Fruit fly (Drosophila melanogaster) whole organism, larva: Measurements from ENCODE around the gene spg.

Experiments
- noc ChIP-seq: fragments of 200-800 bp; sonication (Bioruptor generic); optimal IDR thresholded peaks from 3 replicates; lab custom pipeline; 2019; ENCODE audit warnings: missing biosample characterization, mild to moderate bottlenecking, missing genetic modification characterization, moderate library complexity

spg gene

DNA sequence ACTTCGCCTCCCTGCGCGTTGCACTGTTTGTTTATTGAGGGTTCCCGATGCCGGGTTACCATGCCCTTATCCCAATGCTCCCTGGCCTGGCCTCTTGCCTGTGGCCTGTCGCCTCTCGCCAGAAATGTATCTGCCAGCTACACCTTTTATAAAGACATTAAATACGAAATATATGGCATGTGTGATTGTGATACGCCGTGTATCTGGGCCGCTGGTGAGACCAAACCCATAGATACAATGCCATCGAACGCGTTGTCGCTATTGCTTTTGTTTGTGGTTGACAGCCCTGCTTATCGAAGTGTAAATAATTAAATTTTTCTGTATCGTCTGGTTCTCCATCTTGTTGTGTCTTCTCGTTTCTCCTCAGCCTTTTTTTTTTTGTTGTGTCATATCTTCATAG, 15.5 kb downstream of the spg start:
- no peak for TF ChIP-seq noc (tag; lab: Kevin White, UChicago)

DNA sequence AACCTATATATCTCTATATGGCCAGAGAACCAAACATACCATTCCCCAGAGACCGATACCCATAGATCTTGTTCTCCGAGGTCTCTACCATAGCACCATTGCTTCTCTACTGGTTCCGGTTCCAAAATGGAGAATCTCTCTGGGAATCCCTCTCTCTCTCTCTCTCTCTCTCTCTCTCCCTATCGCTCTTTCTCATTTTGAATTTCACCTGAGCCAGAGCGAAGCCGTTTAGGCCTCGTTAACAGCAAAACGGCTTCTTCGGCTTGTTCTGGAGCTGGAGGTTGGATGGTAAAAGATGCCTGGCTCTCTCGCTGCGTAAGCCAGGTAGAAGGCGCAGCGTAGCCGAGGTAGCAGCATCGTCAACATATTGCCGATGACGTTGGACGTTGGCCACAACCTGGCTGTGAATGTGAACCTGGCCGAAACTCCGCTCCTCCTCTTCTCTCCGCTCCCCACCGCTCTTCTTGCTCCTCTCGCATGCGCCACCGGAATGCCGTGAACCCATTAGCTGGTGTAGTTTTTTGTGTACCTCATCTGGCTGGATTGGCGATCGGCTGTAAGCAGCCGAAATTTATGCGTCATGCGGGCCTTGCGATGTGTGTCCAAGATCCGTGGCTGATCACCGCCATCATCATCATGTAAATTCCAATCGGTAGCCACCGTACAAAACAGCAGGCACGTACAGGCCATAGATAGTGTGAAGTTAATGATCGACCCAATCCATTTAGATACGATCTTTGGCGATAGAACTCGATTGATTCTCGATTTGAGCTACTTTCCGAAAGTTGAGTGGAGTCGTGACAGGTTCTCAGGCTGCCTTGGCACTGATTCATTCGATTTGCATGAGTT, 16.5 kb downstream of the spg start:
- TF ChIP-seq noc (tag; lab: Kevin White, UChicago): no peak

DNA sequence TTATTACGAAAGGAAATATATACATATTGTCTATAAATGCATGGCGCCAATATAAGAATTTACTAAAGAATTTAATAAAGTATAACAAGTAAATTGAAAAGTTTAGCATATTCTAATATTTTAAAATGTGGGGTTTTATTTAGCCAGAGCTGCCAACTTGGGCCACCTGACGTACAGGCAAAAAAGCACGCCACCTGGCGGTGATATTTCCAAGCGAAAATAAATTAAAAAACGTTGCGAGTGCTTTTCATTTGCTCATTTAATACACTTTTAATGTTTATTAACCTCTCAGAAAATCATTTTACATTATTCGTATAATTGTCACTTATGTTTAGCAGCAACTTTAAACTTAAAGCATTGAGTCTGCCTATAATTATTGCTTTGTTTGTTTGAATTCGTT, 25.3 kb downstream of the spg start:
- TF ChIP-seq noc (tag; lab: Kevin White, UChicago): no peak

DNA sequence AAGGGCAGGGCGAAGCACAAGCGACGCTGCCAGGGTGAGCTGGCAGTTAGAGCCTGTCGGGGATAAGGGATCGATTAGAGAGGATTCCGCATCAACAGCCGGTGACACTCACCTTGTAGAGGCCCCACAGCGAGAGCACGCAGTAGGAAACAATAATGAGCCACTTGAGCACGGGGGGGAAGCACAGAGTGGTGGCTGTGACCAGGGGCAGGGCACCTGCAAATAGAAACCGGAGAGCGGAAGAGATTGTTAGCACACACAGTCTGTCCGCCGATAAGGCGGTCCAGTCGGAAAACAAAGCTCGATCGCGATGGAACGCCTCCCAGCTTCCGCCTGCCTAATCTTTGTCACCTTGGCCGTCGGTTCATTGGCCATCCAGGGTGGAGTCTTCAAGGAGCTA, 27.5 kb downstream of the spg start, which contains the start of gene Nepl17:
Gene Nepl17, plus strand, starts transcription at position 301 of the 400 bp plus-strand sequence.
- TF ChIP-seq noc (tag; lab: Kevin White, UChicago): no peak

DNA sequence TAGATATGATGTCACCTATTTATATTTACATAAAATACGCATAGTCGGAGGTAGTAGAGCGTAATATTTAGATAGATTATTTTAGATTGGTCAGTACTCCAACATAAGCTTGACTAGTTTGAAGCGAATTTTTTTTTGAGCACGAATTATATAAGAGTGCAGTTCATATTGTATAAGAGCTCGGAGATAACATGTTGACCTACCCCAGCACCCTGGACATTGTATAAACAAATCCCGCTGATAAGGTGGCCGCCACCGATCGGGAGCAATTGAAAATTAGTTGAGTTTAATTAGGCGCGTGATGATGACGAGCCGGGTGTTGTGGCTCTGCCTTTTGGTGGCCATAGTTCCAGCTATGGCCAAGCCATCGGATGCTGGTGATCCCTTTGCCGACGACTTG, 30.3 kb downstream of the spg start, which contains the start of gene Nepl18:
Gene Nepl18, plus strand, starts transcription at position 277 of the 400 bp plus-strand sequence.
- no peak for TF ChIP-seq noc (tag; lab: Kevin White, UChicago)

DNA sequence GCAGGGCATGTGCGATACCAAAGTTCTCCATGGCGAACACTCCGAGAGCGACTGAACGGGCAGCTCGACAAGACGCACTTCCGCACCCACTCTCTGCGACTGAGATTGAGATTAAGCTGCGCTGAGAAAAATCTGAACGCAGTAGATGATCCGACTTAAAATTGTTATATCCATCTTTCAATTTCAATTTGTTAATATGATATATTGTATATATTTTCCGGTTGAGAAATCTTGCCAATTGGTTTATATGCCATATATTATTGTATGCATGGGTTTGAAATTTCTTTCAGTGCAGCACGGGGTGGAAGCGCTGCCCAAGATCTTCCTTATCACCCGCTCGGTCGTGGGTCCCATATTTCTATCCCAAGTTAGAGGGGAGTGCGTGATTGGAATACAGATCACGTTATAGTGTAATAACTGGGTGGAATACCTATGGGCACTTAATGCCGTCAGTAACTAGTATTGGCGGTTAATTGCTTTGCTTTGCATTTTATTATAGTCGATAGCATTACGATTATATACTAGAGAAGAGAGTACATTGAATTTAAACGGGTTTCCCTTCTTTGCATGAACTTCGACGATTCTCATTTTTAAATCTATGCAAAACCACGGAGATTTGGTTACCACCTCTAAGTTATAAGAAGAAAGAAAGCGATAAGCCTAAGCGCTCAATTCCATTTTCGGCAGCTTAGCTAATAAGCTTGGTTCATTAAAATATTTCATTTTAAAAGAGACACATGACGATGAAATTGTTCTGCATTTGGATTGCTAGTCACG, 35.2 kb downstream of the spg start, which contains the start of the genes Nepl19 and Nepl20:
Gene Nepl19, minus strand, starts transcription at position 57 of the 777 bp plus-strand sequence.
Gene Nepl20, plus strand, starts transcription at position 727 of the 777 bp plus-strand sequence.
- peak; percentile 93 for TF ChIP-seq noc (tag; lab: Kevin White, UChicago)

DNA sequence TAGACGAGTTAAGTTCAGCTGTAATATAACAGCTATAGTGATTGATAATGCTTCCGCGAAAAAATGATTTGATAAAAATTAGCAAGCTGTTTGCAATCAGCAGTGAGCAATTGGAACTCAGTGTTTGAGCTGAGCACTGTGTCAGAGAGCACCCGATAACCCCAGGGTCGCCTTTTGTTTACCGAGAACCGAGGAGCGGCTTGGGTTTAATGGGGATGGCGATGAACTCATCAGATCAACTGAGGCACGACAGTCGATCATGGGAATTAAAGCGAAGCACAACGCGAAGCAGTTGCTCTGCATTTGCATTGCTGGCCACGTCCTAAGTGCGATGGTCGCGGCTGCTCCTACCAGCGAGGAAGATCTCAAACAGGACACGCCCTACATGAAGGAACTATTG, 38.4 kb downstream of the spg start, which contains the start of gene Nepl21:
Gene Nepl21, plus strand, starts transcription at position 260 of the 400 bp plus-strand sequence.
- TF ChIP-seq noc (tag; lab: Kevin White, UChicago): peak; percentile 34

DNA sequence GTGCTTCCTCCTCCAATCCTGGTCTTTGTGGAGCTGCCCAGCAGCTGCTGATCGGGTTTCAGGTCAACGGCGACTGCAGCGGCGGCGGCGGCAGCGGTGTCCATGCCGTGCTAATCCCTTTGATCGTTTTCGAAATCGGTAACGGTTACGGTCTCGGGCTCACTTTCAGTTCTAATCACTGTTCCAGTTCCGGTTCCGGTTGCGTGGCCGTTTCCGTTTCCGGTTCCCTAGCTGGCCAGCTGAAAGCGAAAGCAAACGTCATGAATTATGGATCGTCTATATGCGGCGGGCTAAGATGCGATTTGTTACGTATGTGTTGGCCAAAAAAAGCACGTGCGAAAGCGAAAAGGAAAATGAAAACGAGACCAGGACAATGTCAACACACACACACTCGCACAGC, 41.7 kb downstream of the spg start:
- no peak for TF ChIP-seq noc (tag; lab: Kevin White, UChicago)

DNA sequence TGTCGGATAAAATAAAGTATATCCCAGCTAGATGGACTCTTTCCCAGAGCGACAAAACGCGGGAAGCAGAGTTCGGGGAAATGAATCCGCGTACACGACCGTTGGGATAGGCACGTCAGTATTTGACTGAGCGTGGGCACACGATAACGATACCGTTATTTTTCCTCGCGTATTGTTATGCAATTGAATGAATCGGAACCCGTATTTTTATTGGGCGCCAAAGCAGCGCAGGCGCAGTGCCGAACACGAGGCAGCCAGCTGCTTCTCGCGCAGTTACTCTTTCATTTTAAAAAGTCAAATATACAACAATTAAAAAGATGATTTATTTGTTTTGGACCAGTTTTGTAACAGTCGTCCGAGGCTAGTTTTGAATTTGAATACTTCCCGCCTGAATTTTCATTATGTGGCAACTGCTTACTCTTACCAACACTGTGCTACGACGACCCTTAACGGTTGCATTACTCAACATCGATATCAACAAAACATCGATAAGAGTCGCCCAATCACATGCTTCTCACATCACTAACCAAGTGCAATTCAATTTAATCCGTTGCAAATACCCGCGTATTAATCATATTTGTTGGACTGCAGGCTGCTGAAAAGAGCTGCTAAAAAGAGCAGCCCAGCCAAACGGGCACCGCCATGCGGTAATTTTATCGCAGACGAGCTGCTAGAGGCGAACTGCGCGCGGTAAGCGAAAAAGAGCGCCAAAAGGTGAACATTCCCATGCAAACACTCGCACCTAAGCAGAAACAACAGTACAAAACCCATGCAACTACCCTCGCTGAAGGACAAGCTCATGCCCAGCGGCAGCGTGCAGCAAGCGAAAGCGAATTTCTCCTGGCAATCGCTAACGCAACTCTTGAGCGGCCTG, 42.7 kb downstream of the spg start, which contains the start of the genes CG33203 and Doa:
Gene CG33203, minus strand, starts transcription at position 151 of the 874 bp plus-strand sequence.
Gene Doa, plus strand, starts transcription at position 515 of the 874 bp plus-strand sequence.
- no peak for TF ChIP-seq noc (tag; lab: Kevin White, UChicago)

DNA sequence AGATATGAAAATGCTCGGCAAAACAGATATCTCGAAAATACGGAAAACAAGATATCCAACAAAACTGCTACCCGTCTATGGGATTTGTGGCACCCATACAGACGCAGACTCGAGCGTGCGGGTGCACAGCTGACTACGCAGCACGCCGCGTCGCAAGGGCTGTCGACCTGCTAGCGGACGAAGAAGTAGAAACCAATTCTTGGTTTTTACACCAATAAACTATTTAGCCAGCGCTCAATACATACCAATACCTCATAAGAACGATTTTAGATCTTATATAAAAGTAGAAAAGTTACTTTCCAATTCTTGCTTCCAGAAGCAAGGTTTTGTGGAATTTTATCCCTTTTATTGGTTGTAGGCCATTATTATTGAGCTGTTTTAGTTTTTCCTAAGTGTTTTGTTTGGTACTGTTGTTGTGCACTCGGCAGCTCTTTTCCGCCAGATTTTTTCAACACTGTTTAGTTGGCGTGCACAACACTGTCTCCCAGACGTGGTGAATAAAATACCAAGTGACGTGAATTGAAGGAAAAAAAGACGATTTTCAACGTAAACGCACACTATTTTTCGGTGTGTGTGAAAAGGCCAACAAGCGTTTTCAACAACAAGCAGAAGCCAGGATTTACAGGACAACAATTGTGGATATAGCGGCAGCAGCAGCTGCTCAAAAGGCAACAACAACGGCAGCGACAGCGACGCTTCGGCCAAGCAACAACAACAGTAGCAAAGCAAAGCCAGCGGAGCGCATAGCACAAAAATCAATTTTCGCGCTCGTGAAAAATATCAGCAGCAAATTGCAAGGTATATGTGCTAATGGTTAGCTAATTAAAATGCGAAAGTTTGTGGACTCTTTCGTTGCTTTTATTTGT, 43.7 kb downstream of the spg start:
- peak; percentile 92 for TF ChIP-seq noc (tag; lab: Kevin White, UChicago)

DNA sequence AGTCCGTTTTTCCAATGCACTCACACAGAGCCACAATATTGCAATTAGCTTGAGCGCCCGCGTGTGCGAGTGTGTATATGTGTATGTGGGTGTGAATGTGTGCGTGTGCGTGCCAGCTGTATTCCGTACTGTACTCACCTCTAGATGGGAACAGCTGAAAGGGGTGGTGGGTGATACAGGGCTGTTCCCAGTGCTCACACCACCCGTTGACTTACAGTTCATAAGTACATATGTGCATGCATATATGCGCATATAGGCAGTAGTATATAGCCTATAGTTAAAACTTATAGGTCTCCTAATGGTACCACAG, 44.3 kb downstream of the spg start:
- no peak for TF ChIP-seq noc (tag; lab: Kevin White, UChicago)

DNA sequence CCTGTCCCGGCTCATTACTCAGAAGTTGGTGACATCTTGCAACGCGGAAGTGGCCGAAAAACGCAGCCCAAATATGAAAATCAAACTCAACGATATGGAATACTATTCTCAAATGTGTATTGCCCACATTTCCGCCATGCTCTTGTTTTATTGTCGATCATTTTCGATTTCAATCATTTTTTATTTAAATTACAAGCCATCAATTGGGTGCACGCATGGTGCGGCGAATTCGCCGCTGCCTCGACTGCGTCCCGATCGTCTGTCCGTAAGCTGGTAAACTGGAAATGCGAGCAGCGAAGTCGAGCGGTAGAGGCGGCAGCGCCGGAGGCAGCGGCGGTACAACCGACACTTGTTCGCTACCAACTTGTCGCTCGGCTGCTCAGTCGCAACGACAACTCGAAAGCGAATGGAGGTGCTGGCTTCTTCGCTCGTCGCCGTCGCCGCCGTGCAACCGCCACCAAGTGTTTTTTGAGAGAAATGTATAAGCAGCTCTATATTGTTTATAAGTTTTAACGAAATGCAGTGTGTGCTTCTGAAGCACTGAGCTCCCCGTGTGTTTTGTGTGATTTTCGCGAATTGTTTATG, 46.5 kb downstream of the spg start:
- no peak for TF ChIP-seq noc (tag; lab: Kevin White, UChicago)

DNA sequence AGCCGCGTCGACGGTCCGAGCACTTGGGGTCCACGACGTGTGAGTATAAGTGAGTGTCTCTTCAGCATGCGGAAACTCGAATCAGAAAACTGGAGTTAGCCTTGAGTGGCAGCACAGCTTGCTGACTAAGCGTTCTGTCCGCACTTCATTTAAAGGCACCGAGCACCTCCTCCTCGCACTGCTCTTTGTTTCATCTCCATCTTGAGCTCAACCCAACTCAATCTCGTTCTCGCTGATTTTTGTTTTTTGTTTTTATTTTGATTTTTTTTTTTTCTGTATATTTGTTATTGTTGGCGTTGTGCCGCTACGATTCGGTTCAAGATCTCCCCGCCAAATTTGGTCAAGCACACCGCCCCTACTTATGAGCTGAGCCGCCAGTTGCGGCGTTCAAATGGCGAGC, 49.9 kb downstream of the spg start:
- no peak for TF ChIP-seq noc (tag; lab: Kevin White, UChicago)

DNA sequence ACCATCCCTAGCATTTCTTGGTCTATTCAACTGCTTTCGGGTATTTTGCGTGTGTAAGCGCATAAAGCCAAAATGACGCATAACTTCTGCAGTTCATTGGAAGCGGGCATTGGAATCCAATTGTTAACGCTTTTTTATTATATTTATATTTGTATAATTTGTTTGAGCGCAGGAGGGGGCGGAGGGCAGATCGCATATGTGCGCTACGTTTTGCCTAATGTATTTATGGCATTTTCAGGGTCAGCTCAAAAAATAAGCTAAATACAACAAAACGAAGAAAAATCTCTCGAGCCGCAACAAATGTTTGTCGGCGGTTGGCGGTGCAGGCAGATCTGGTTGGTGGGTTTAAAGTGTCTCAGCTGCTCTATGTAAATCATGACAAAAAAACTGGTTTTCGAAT, 52.8 kb downstream of the spg start:
- no peak for TF ChIP-seq noc (tag; lab: Kevin White, UChicago)
